Fruit fly (Drosophila melanogaster): ENCODE measurements around the gene CG10055.
A peak's percentile ranks its signal among the peaks of the same experiment; 100 is the strongest.

The CG10055 gene

DNA sequence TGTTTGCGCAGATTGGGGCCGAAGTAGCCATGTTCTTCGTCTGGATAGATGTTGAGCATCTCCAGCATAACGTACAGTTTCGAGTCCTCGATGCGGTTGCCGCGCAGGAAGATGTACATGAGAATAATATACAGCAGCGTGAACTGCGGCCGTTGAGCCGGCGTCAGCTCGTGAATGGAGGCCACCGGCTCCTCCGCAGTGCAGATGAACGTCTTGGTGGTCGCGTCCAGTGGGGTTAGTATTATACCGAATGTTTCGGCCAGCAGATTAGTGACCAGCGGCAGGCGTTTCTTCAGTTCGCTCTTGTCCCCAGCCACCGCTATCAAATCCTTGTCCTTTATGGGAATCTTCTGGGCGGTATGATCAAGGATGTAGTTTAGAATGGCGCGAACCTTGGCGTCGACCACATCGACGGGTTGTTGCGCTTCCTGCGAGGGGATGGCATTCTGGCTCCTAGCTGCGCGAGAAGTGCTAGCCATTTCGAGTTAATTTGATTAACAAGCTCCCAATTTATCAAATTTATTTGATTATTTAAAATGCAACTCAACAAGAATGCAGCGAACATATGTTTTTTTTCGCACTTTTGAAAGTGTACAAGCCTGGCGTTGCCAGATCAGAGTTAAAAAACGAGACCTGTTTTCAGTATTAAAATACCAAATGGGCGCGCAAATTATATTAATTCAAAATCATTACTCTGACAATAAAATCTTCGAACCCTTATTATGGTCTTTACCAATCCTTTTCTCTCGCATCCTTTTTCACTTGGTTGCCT is 31.7 kb downstream of the CG10055 start, which contains the start of gene MAGE:
Gene MAGE, minus strand, starts transcription at position 595 of the 772 bp plus-strand sequence.
- TF ChIP-seq EcR (GFP tag; optimal IDR thresholded peaks at IDR 0.05) (no peak), fd96Ca (GFP tag; IDR thresholded peaks at IDR 0.05) (no peak), CG13204 (GFP tag; optimal IDR thresholded peaks at IDR 0.05) (no peak), Snoo (tag; optimal IDR thresholded peaks at IDR 0.05) (no peak), CG9948 (tag; optimal IDR thresholded peaks at IDR 0.05) (no peak), CG17806 (tag; optimal IDR thresholded peaks at IDR 0.05) (no peak), CG4496 (GFP tag; IDR thresholded peaks at IDR 0.05) (no peak), gl (tag; optimal IDR thresholded peaks at IDR 0.05) (no peak), CG12605 (GFP tag; IDR thresholded peaks at IDR 0.05) (no peak), CG34367 (tag; optimal IDR thresholded peaks at IDR 0.05) (no peak), CG15710 (tag; optimal IDR thresholded peaks at IDR 0.05) (no peak), CG8159 (tag; optimal IDR thresholded peaks at IDR 0.05) (no peak), CG10348 (GFP tag; IDR thresholded peaks at IDR 0.05) (no peak)

dm6 chr3R:7150544-7151406 is 35.7 kb downstream of the CG10055 start, which contains the start of the genes gfzf and Sas-4:
Gene gfzf (minus strand): TSS chr3R:7150968.
Gene Sas-4 (plus strand): TSS chr3R:7151367.
- peak; percentile 62 for TF ChIP-seq Snoo (tag; optimal IDR thresholded peaks at IDR 0.05)
- no peak for TF ChIP-seq Pif1B (GFP tag; optimal IDR thresholded peaks at IDR 0.05)
- no peak for TF ChIP-seq EcR (GFP tag; optimal IDR thresholded peaks at IDR 0.05)
- no peak for TF ChIP-seq gl (tag; optimal IDR thresholded peaks at IDR 0.05)
- TF ChIP-seq CG9948 (tag; optimal IDR thresholded peaks at IDR 0.05) = peak; percentile 39
- TF ChIP-seq CG17806 (tag; optimal IDR thresholded peaks at IDR 0.05) = peak; percentile 50
- no peak for TF ChIP-seq CG8159 (tag; optimal IDR thresholded peaks at IDR 0.05)
- TF ChIP-seq CG14655 (GFP tag; optimal IDR thresholded peaks at IDR 0.05) = no peak
- peak; percentile 64; the same call in 2 of the 3 replicates for TF ChIP-seq CG4496 (GFP tag; IDR thresholded peaks at IDR 0.05)
- TF ChIP-seq CG13204 (GFP tag; optimal IDR thresholded peaks at IDR 0.05) = no peak
- TF ChIP-seq CG10348 (GFP tag; IDR thresholded peaks at IDR 0.05) = no peak
- TF ChIP-seq rn (GFP tag; IDR thresholded peaks at IDR 0.05) = peak; percentile 43; the same call in 1 of the 2 replicates
- peak; percentile 62 for TF ChIP-seq CG15710 (tag; optimal IDR thresholded peaks at IDR 0.05)
- no peak for TF ChIP-seq Pif1A (GFP tag; optimal IDR thresholded peaks at IDR 0.05)
- TF ChIP-seq CG32121 (GFP tag; IDR thresholded peaks at IDR 0.05) = no peak; the same call in 1 of the 2 replicates
- no peak for TF ChIP-seq CG8301 (tag; optimal IDR thresholded peaks at IDR 0.05)
- TF ChIP-seq CG34367 (tag; optimal IDR thresholded peaks at IDR 0.05) = peak; percentile 51
- TF ChIP-seq Ets98B (GFP tag; IDR thresholded peaks at IDR 0.05) = peak; percentile 29; the same call in 1 of the 2 replicates
- peak; percentile 84 for TF ChIP-seq fd96Ca (GFP tag; IDR thresholded peaks at IDR 0.05)
- TF ChIP-seq CG12605 (GFP tag; IDR thresholded peaks at IDR 0.05) = 0 out of 2 replicates have a peak, but pooled peaks have one; percentile 8
- no peak for TF ChIP-seq D1 (tag; optimal IDR thresholded peaks at IDR 0.05)

- TF ChIP-seq CG32121 (GFP tag; IDR thresholded peaks at IDR 0.05) (peak; percentile 34; the same call in 1 of the 2 replicates), CG12605 (GFP tag; IDR thresholded peaks at IDR 0.05) (no peak), fd96Ca (GFP tag; IDR thresholded peaks at IDR 0.05) (no peak), D1 (tag; optimal IDR thresholded peaks at IDR 0.05) (peak; percentile 57), Snoo (tag; optimal IDR thresholded peaks at IDR 0.05) (peak; percentile 50), CG4496 (GFP tag; IDR thresholded peaks at IDR 0.05) (no peak; the same call in 1 of the 3 replicates), CG15710 (tag; optimal IDR thresholded peaks at IDR 0.05) (no peak), gl (tag; optimal IDR thresholded peaks at IDR 0.05) (no peak)
Observed at dm6 chr3R:7144245-7144904, 42.1 kb downstream of the CG10055 start, which contains the start of the genes CG14610 and CG2656. Gene CG14610 (minus strand): TSS chr3R:7144295. Gene CG2656 (plus strand): TSS chr3R:7144724.

DNA sequence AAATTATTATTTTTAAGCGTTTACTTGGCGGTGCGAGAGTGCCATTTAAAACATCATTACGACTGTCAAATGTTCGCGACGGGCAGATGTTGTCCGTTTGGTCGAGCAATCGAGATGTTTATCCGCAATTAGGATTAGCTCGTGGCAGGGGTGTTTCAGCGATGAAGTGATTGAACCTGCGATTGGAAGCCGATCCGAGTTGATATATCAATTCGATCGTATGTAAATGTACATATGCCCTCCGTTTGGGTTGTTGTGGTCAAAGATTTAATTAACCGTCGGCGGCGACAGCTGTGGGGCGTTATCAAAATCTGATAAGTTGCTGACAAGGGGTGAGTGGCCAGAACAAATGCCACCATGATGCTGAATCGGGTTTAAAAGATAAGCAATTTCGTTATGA is 43.9 kb downstream of the CG10055 start:
- TF ChIP-seq Pif1A (GFP tag; optimal IDR thresholded peaks at IDR 0.05) = no peak
- no peak for TF ChIP-seq CG12605 (GFP tag; IDR thresholded peaks at IDR 0.05)
- no peak for TF ChIP-seq Snoo (tag; optimal IDR thresholded peaks at IDR 0.05)

dm6 chr3R:7139188-7140038 is 47.1 kb downstream of the CG10055 start:
- TF ChIP-seq CG34367 (tag; optimal IDR thresholded peaks at IDR 0.05) (no peak), rn (GFP tag; IDR thresholded peaks at IDR 0.05) (no peak), EcR (GFP tag; optimal IDR thresholded peaks at IDR 0.05) (no peak)

All from whole organism, pupa.